Worm (Caenorhabditis elegans) whole organism, L2 larva: ENCODE data around the gene Y37H2A.14.

ENCODE experiments used
- R02D3.7 ChIP-seq: fragments of 150-350 bp; optimal IDR thresholded peaks from 2 replicates; lab custom pipeline; 2014; ENCODE audit warnings: missing biosample characterization, missing genetic modification characterization
- ama-1 ChIP-seq: fragments of 150-350 bp; optimal IDR thresholded peaks from 2 replicates; lab custom pipeline; 2018; ENCODE audit warnings: inconsistent platforms
- ceh-82 ChIP-seq: fragments of 150-350 bp; optimal IDR thresholded peaks from 2 replicates; lab custom pipeline; 2014; ENCODE audit warnings: missing biosample characterization, missing genetic modification characterization
- lin-39 ChIP-seq: fragments of 150-350 bp; optimal IDR thresholded peaks from 2 replicates; lab custom pipeline; 2014; ENCODE audit warnings: missing biosample characterization, missing genetic modification reagents, missing genetic modification characterization
- lsy-2 ChIP-seq, 2 experiments: fragments of 150-350 bp in 1 of 2; sonication (generic microtip) in 1 of 2; optimal IDR thresholded peaks; 2 replicates each; lab custom pipeline; 2014 to 2017; ENCODE audit warnings: missing biosample characterization in 2 of 2, missing genetic modification characterization in 2 of 2
- mbf-1 ChIP-seq: sonication (generic microtip); optimal IDR thresholded peaks from 2 replicates; lab custom pipeline; 2017; ENCODE audit warnings: missing biosample characterization, missing genetic modification characterization
- nhr-12 ChIP-seq: fragments of 150-350 bp; optimal IDR thresholded peaks from 2 replicates; lab custom pipeline; 2014; ENCODE audit warnings: missing biosample characterization, missing genetic modification characterization
- nhr-129 ChIP-seq: fragments of 150-350 bp; optimal IDR thresholded peaks from 2 replicates; lab custom pipeline; 2014; ENCODE audit warnings: missing biosample characterization, missing genetic modification characterization
- nhr-25 ChIP-seq: fragments of 150-350 bp; sonication (generic microtip); optimal IDR thresholded peaks from 3 replicates; lab custom pipeline; 2014; ENCODE audit warnings: missing biosample characterization, missing genetic modification characterization
- skn-1 ChIP-seq: sonication (generic microtip); optimal IDR thresholded peaks from 2 replicates; lab custom pipeline; 2017; ENCODE audit warnings: missing biosample characterization, missing genetic modification characterization
- sma-9 ChIP-seq, 2 experiments: fragments of 150-350 bp in 1 of 2; sonication (generic microtip) in 1 of 2; optimal IDR thresholded peaks; 2 replicates each; lab custom pipeline; 2014 to 2016; ENCODE audit warnings: missing genetic modification characterization in 2 of 2, mild to moderate bottlenecking in 1 of 2, missing biosample characterization in 1 of 2, missing compliant biosample characterization in 1 of 2, missing genetic modification reagents in 1 of 2, moderate library complexity in 1 of 2
- unc-62 ChIP-seq: fragments of 150-350 bp; optimal IDR thresholded peaks from 2 replicates; lab custom pipeline; 2014; ENCODE audit warnings: missing biosample characterization, missing genetic modification reagents, missing genetic modification characterization
- zag-1 ChIP-seq: fragments of 150-350 bp; optimal IDR thresholded peaks from 2 replicates; lab custom pipeline; 2014; ENCODE audit warnings: missing biosample characterization, missing genetic modification characterization
- ztf-4 ChIP-seq: fragments of 150-350 bp; optimal IDR thresholded peaks from 2 replicates; lab custom pipeline; 2014; ENCODE audit warnings: missing biosample characterization, missing genetic modification characterization

- TF ChIP-seq skn-1 (tag; lab: Kevin White, UChicago): no peak
- TF ChIP-seq nhr-12: no peak
- TF ChIP-seq unc-62 (GFP tag; lab: Kevin White, UChicago): no peak
- TF ChIP-seq lsy-2 (tag; optimal IDR thresholded peaks at IDR 0.05; lab: Kevin White, UChicago): no peak
- no peak for TF ChIP-seq R02D3.7 (tag; lab: Kevin White, UChicago)
- no peak for TF ChIP-seq ztf-4 (tag; lab: Kevin White, UChicago)
- no peak for TF ChIP-seq zag-1 (tag; lab: Kevin White, UChicago)
- no peak for TF ChIP-seq ama-1 (lab: Kevin White, UChicago)
- no peak for TF ChIP-seq nhr-129 (tag; lab: Kevin White, UChicago)
- no peak for TF ChIP-seq mbf-1 (tag; lab: Kevin White, UChicago)
- TF ChIP-seq lin-39 (tag; lab: Kevin White, UChicago): no peak
- no peak for TF ChIP-seq nhr-25
- TF ChIP-seq sma-9 (GFP tag; optimal IDR thresholded peaks at IDR 0.05; lab: Kevin White, UChicago): no peak
- TF ChIP-seq sma-9 (tag; optimal IDR thresholded peaks at IDR 0.05; lab: Kevin White, UChicago): no peak
- TF ChIP-seq ceh-82 (tag; lab: Kevin White, UChicago): no peak
These were observed 19.0 kb downstream of the Y37H2A.14 start, which contains the start of gene C14A6.12 for ce11 chrV:18162568-18162967.
